Worm (Caenorhabditis elegans) whole organism, late embryonic: ENCODE results near the gene mtre-1.

Experiments
- C08G9.2 ChIP-seq: sonication (generic microtip); optimal IDR thresholded peaks from 2 replicates; lab custom pipeline; 2016; ENCODE audit warnings: mild to moderate bottlenecking, missing genetic modification characterization, moderate library complexity, missing compliant biosample characterization
- K02D7.2 ChIP-seq: sonication (generic microtip); optimal IDR thresholded peaks from 2 replicates; lab custom pipeline; 2017; ENCODE audit warnings: mild to moderate bottlenecking, missing genetic modification characterization, missing compliant biosample characterization
- ama-1 ChIP-seq: fragments of 150-350 bp; optimal IDR thresholded peaks from 2 replicates; lab custom pipeline; 2014
- ceh-2 ChIP-seq: sonication (generic microtip); optimal IDR thresholded peaks from 2 replicates; lab custom pipeline; 2016; ENCODE audit warnings: missing genotype, missing genetic modification characterization, missing compliant biosample characterization
- ceh-31 ChIP-seq: sonication (generic microtip); optimal IDR thresholded peaks from 2 replicates; lab custom pipeline; 2016; ENCODE audit warnings: missing genetic modification characterization, missing compliant biosample characterization
- ceh-45 ChIP-seq: fragments of 200-800 bp; sonication (Bioruptor generic); IDR thresholded peaks from 2 replicates; pipeline ENCODE4 v1.3.6; 2022; ENCODE audit warnings: missing genetic modification reagents, missing genetic modification characterization, missing compliant biosample characterization
- che-1 ChIP-seq: sonication (generic microtip); optimal IDR thresholded peaks from 2 replicates; lab custom pipeline; 2016; ENCODE audit warnings: mild to moderate bottlenecking, missing genetic modification characterization, missing compliant biosample characterization
- elt-4 ChIP-seq: sonication (generic microtip); optimal IDR thresholded peaks from 2 replicates; lab custom pipeline; 2016; ENCODE audit warnings: missing genetic modification characterization, missing compliant biosample characterization
- ets-4 ChIP-seq: sonication (generic microtip); optimal IDR thresholded peaks from 2 replicates; lab custom pipeline; 2016; ENCODE audit warnings: missing genetic modification characterization, missing compliant biosample characterization
- nhr-11 ChIP-seq: fragments of 150-350 bp; optimal IDR thresholded peaks from 2 replicates; lab custom pipeline; 2014; ENCODE audit warnings: missing biosample characterization, missing genetic modification characterization
- pha-4 ChIP-seq: fragments of 150-350 bp; optimal IDR thresholded peaks from 2 replicates; lab custom pipeline; 2018; ENCODE audit warnings: missing biosample characterization, missing genetic modification reagents, missing genetic modification characterization

ce11 chrII:8039416-8039815, 11.0 kb downstream of the mtre-1 start, which contains the start of the genes ubh-4 and algn-6:
- TF ChIP-seq K02D7.2 (tag; lab: Kevin White, UChicago) (no peak), che-1 (tag; lab: Kevin White, UChicago) (no peak), ceh-2 (tag; lab: Kevin White, UChicago) (peak; percentile 70), elt-4 (tag; lab: Kevin White, UChicago) (no peak), ceh-45 (no peak), ama-1 (lab: Kevin White, UChicago) (no peak), nhr-11 (tag; lab: Kevin White, UChicago) (no peak), ceh-31 (tag; lab: Kevin White, UChicago) (peak; percentile 84), pha-4 (tag; lab: Kevin White, UChicago) (no peak), ets-4 (tag; lab: Kevin White, UChicago) (no peak), C08G9.2 (tag; lab: Kevin White, UChicago) (peak; percentile 67)
